Worm (Caenorhabditis elegans) whole organism, L2 larva: Measurements from ENCODE around the gene Y57G11C.46.

Experiments used
- C34F6.9 ChIP-seq: fragments of 150-350 bp; optimal IDR thresholded peaks from 2 replicates; lab custom pipeline; 2014; ENCODE audit warnings: missing biosample characterization, missing genetic modification characterization
- F13H6.1 ChIP-seq: sonication (generic microtip); optimal IDR thresholded peaks from 2 replicates; lab custom pipeline; 2016; ENCODE audit warnings: missing genetic modification characterization, missing compliant biosample characterization
- R02D3.7 ChIP-seq: fragments of 150-350 bp; optimal IDR thresholded peaks from 2 replicates; lab custom pipeline; 2014; ENCODE audit warnings: missing biosample characterization, missing genetic modification characterization
- Y55F3AM.14 ChIP-seq: fragments of 200-800 bp; sonication (Bioruptor generic); optimal IDR thresholded peaks from 2 replicates; lab custom pipeline; 2018; ENCODE audit warnings: mild to moderate bottlenecking, missing genetic modification characterization, missing compliant biosample characterization
- aly-2 ChIP-seq: fragments of 150-350 bp; optimal IDR thresholded peaks from 2 replicates; lab custom pipeline; 2014; ENCODE audit warnings: missing biosample characterization, missing genetic modification characterization
- blmp-1 ChIP-seq: sonication (generic microtip); optimal IDR thresholded peaks from 2 replicates; lab custom pipeline; 2017; ENCODE audit warnings: missing genetic modification characterization, mild to moderate bottlenecking, missing compliant biosample characterization, antibody characterized with exemption, moderate library complexity; ENCODE audit not compliant: insufficient read depth
- ceh-16 ChIP-seq: fragments of 150-350 bp; optimal IDR thresholded peaks from 2 replicates; lab custom pipeline; 2014; ENCODE audit warnings: missing biosample characterization, missing genetic modification characterization
- ceh-82 ChIP-seq: fragments of 150-350 bp; optimal IDR thresholded peaks from 2 replicates; lab custom pipeline; 2014; ENCODE audit warnings: missing biosample characterization, missing genetic modification characterization
- dmd-4 ChIP-seq: sonication (generic microtip); optimal IDR thresholded peaks from 2 replicates; lab custom pipeline; 2017; ENCODE audit warnings: missing biosample characterization, missing genetic modification characterization
- egl-27 ChIP-seq: sonication (generic microtip); optimal IDR thresholded peaks from 3 replicates; lab custom pipeline; 2017; ENCODE audit warnings: missing biosample characterization, missing genetic modification reagents, missing genetic modification characterization
- elt-3 ChIP-seq: sonication (generic microtip); optimal IDR thresholded peaks from 2 replicates; lab custom pipeline; 2017; ENCODE audit warnings: missing biosample characterization, missing genetic modification characterization
- fos-1 ChIP-seq: fragments of 150-350 bp; optimal IDR thresholded peaks from 2 replicates; lab custom pipeline; 2014; ENCODE audit warnings: missing biosample characterization, missing genetic modification characterization
- gmeb-1 ChIP-seq: fragments of 150-350 bp; optimal IDR thresholded peaks from 2 replicates; lab custom pipeline; 2014; ENCODE audit warnings: missing biosample characterization, missing genetic modification characterization
- lin-11 ChIP-seq: fragments of 150-350 bp; sonication (generic microtip); optimal IDR thresholded peaks from 2 replicates; lab custom pipeline; 2014; ENCODE audit warnings: missing biosample characterization, missing genetic modification characterization, inconsistent platforms, mixed read lengths
- lin-13 ChIP-seq: fragments of 150-350 bp; optimal IDR thresholded peaks from 2 replicates; lab custom pipeline; 2014; ENCODE audit warnings: missing biosample characterization, missing genetic modification reagents, missing genetic modification characterization
- lin-39 ChIP-seq: fragments of 150-350 bp; optimal IDR thresholded peaks from 2 replicates; lab custom pipeline; 2014; ENCODE audit warnings: missing biosample characterization, missing genetic modification reagents, missing genetic modification characterization
- lsy-2 ChIP-seq, 2 experiments: fragments of 150-350 bp in 1 of 2; sonication (generic microtip) in 1 of 2; optimal IDR thresholded peaks; 2 replicates each; lab custom pipeline; 2014 to 2017; ENCODE audit warnings: missing biosample characterization in 2 of 2, missing genetic modification characterization in 2 of 2
- mab-5 ChIP-seq: fragments of 150-350 bp; optimal IDR thresholded peaks from 2 replicates; lab custom pipeline; 2014; ENCODE audit warnings: missing biosample characterization, missing genetic modification characterization
- mbf-1 ChIP-seq: sonication (generic microtip); optimal IDR thresholded peaks from 2 replicates; lab custom pipeline; 2017; ENCODE audit warnings: missing biosample characterization, missing genetic modification characterization
- mdl-1 ChIP-seq, 2 experiments: fragments of 150-350 bp in 1 of 2; sonication (generic microtip) in 1 of 2; optimal IDR thresholded peaks; 2 replicates each; lab custom pipeline; 2017; ENCODE audit warnings: missing biosample characterization in 2 of 2, missing genetic modification characterization in 2 of 2
- nhr-10 ChIP-seq: sonication (generic microtip); optimal IDR thresholded peaks from 2 replicates; lab custom pipeline; 2017; ENCODE audit warnings: missing biosample characterization, missing genetic modification characterization
- nhr-237 ChIP-seq: fragments of 150-350 bp; optimal IDR thresholded peaks from 2 replicates; lab custom pipeline; 2014; ENCODE audit warnings: missing biosample characterization, missing genetic modification characterization
- nhr-6 ChIP-seq: fragments of 150-350 bp; optimal IDR thresholded peaks from 2 replicates; lab custom pipeline; 2014; ENCODE audit warnings: missing biosample characterization, missing genetic modification characterization
- nhr-77 ChIP-seq: fragments of 150-350 bp; optimal IDR thresholded peaks from 2 replicates; lab custom pipeline; 2014; ENCODE audit warnings: missing biosample characterization, missing genetic modification characterization
- peb-1 ChIP-seq: fragments of 150-350 bp; optimal IDR thresholded peaks from 2 replicates; lab custom pipeline; 2014; ENCODE audit warnings: missing biosample characterization, missing genetic modification characterization
- sem-4 ChIP-seq: fragments of 150-350 bp; optimal IDR thresholded peaks from 2 replicates; lab custom pipeline; 2014; ENCODE audit warnings: missing biosample characterization, missing genetic modification reagents, missing genetic modification characterization
- sma-9 ChIP-seq, 2 experiments: fragments of 150-350 bp in 1 of 2; sonication (generic microtip) in 1 of 2; optimal IDR thresholded peaks; 2 replicates each; lab custom pipeline; 2014 to 2016; ENCODE audit warnings: missing genetic modification characterization in 2 of 2, mild to moderate bottlenecking in 1 of 2, missing biosample characterization in 1 of 2, missing compliant biosample characterization in 1 of 2, missing genetic modification reagents in 1 of 2, moderate library complexity in 1 of 2
- snpc-4 ChIP-seq: fragments of 150-350 bp; optimal IDR thresholded peaks from 2 replicates; lab custom pipeline; 2014; ENCODE audit warnings: missing biosample characterization, missing genetic modification characterization
- unc-39 ChIP-seq: fragments of 150-350 bp; optimal IDR thresholded peaks from 2 replicates; lab custom pipeline; 2014; ENCODE audit warnings: missing biosample characterization, missing genetic modification characterization
- unc-55 ChIP-seq: fragments of 150-350 bp; sonication (generic microtip); optimal IDR thresholded peaks from 3 replicates; lab custom pipeline; 2014; ENCODE audit warnings: missing biosample characterization, missing genetic modification reagents, missing genetic modification characterization
- unc-62 ChIP-seq: fragments of 150-350 bp; optimal IDR thresholded peaks from 2 replicates; lab custom pipeline; 2014; ENCODE audit warnings: missing biosample characterization, missing genetic modification reagents, missing genetic modification characterization
- ztf-11 ChIP-seq: sonication (generic microtip); optimal IDR thresholded peaks from 2 replicates; lab custom pipeline; 2017; ENCODE audit warnings: missing biosample characterization, missing genetic modification characterization
- ztf-4 ChIP-seq: fragments of 150-350 bp; optimal IDR thresholded peaks from 2 replicates; lab custom pipeline; 2014; ENCODE audit warnings: missing biosample characterization, missing genetic modification characterization

The Y57G11C.46 gene

DNA sequence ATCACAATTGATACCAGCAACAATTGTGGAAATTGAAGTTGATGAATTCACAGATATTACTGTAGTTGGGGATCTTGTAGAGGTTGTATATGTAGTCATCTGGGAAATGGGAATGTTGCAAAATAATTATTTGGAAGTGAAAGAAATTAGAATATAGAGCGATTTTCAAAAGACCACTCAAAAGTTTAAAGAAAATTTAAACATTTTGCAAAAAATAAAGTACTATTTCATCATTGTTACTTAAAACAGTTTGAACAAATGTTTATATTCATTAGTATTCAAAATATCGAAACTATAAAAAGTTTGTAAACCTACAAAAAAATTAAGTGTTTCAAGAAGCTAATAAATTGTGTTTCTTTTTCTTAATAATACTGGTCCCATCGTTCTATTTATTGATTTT is at the start of gene Y57G11C.46:
Gene Y57G11C.46 (minus strand): TSS at position 101 of the 400 bp plus-strand sequence.
- TF ChIP-seq peb-1 (tag; lab: Kevin White, UChicago) (no peak), lin-39 (no peak), mbf-1 (tag; lab: Kevin White, UChicago) (no peak), fos-1 (no peak), aly-2 (tag; lab: Kevin White, UChicago) (no peak), unc-55 (GFP tag; lab: Kevin White, UChicago) (no peak), nhr-6 (tag; lab: Kevin White, UChicago) (no peak), lin-11 (no peak), egl-27 (tag; lab: Kevin White, UChicago) (no peak), sem-4 (tag; lab: Kevin White, UChicago) (no peak), elt-3 (no peak)

DNA sequence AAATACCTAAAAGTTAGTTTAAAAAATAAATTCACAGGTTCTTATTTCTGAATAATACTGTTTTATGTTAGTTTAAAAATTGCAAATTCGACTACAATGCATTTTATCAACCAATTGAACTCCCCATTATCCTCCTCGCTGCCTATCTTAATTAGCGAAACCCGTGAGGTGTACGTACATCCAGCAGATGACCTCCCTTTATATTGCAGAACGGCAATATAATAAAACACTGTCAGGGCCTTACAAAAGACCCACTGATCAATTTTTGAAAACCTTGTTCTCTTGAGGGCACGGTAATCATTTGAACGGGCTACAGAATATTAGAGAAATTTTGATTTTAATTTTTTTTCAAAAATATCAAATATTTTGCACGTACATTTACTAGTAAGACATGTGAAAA is 48.3 kb upstream of the Y57G11C.46 start:
- TF ChIP-seq aly-2 (tag; lab: Kevin White, UChicago) = no peak
- no peak for TF ChIP-seq nhr-237
- TF ChIP-seq snpc-4 (tag; lab: Kevin White, UChicago) = no peak

DNA sequence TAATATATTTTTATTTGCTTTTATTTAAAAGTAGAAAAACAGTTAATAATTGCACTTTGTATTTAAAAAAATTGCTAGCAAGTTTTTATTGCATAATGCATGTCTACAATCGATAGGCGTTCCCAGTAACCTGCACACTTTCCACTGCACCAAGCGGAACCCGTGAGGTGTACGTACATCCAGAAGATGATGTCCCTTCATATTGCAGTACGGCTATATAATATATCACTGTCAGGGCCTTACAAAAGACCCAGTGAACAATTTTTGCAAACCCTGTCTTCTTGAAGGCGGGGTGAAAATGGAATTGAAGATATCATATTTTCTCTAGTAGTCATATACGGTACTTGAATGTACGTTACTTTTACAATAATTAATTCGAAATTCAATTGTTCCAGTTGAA is 47.6 kb upstream of the Y57G11C.46 start:
- TF ChIP-seq F13H6.1 (tag; lab: Kevin White, UChicago) (no peak), lin-39 (no peak), snpc-4 (tag; lab: Kevin White, UChicago) (peak; percentile 3), blmp-1 (tag; lab: Kevin White, UChicago) (no peak), unc-62 (no peak), mdl-1 (tag; optimal IDR thresholded peaks at IDR 0.05; lab: Kevin White, UChicago) (no peak), peb-1 (tag; lab: Kevin White, UChicago) (no peak)

DNA sequence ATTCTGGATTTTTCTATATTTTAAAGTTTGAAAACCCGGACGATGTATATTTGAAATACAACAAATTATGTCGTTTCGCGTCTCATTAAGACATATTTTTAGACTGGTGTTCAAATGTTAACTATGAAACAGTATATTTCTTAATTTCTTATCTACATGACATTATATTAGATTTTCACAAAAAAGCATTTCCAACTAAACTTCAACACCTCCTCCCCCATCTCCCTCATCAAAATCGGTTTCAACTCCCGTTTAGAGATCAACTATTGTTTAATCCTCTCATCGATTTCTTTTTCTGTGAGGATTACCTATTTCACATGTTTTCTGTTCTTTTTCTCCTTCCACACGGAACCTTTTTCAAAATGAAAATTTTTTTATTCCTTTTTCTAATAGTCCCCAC is 46.0 kb upstream of the Y57G11C.46 start, which contains the start of gene Y57G11C.38:
Gene Y57G11C.38 (plus strand): TSS at position 301 of the 400 bp plus-strand sequence.
- no peak for TF ChIP-seq ceh-82
- no peak for TF ChIP-seq ztf-4 (tag; lab: Kevin White, UChicago)
- no peak for TF ChIP-seq elt-3
- TF ChIP-seq unc-55 (GFP tag; lab: Kevin White, UChicago) = no peak
- no peak for TF ChIP-seq nhr-237
- TF ChIP-seq mbf-1 (tag; lab: Kevin White, UChicago) = no peak
- no peak for TF ChIP-seq lsy-2 (tag; optimal IDR thresholded peaks at IDR 0.05; lab: Kevin White, UChicago)
- TF ChIP-seq unc-62 = no peak
- no peak for TF ChIP-seq nhr-77 (tag; lab: Kevin White, UChicago)
- TF ChIP-seq unc-39 (tag; lab: Kevin White, UChicago) = no peak
- no peak for TF ChIP-seq lin-13
- no peak for TF ChIP-seq R02D3.7 (tag; lab: Kevin White, UChicago)
- TF ChIP-seq lin-39 = no peak
- TF ChIP-seq aly-2 (tag; lab: Kevin White, UChicago) = no peak

DNA sequence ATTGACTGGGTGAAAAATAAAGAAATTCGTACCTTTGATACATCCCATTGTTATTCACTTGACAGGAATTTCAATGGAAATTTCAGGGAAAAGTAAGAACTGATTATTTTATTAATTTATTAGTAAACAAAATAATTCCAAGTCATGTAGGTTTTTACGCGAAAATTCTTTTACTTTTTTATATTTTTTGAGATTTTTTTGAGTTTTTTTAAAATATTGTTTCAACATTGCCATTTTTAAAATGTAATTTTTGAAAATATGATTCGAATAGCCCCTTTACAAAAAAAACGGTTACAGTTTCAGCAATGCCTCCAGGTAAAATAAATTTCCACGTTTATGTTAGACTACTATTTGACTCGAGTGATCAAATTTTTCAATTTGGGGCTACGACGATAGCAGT is 45.5 kb upstream of the Y57G11C.46 start, which contains the start of gene Y57G11C.23:
Gene Y57G11C.23 (minus strand): TSS at position 101 of the 400 bp plus-strand sequence.
- TF ChIP-seq C34F6.9 (tag; lab: Kevin White, UChicago) (no peak), lin-13 (no peak), blmp-1 (tag; lab: Kevin White, UChicago) (no peak), mab-5 (no peak), dmd-4 (tag; lab: Kevin White, UChicago) (no peak)
- TF ChIP-seq, all 48 proteins: peak for 0

DNA sequence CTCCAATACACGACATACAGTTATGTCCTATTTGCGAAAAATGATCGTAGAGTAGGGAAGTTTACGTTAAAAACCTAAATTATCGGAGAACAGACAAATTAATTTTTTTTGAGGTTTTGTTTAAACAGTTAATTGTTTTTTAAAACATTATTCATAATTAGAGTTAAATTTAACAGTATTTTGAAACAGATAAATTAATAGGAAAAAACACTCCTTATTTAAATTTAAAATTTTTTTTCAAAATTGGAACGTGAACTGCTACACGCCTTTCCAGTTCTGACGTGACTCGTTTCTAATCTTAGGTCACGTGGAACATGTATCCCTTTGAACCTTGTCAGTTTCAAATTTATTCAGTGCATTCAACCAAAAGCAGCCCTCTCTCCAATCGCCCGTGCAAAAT is 37.5 kb upstream of the Y57G11C.46 start, which contains the start of gene Y57G11C.52:
Gene Y57G11C.52 (plus strand): TSS at position 301 of the 400 bp plus-strand sequence.
- TF ChIP-seq unc-39 (tag; lab: Kevin White, UChicago) (no peak), snpc-4 (tag; lab: Kevin White, UChicago) (no peak), ztf-4 (tag; lab: Kevin White, UChicago) (no peak), unc-62 (no peak), nhr-10 (tag; lab: Kevin White, UChicago) (no peak), sma-9 (GFP tag; optimal IDR thresholded peaks at IDR 0.05; lab: Kevin White, UChicago) (no peak), sma-9 (tag; optimal IDR thresholded peaks at IDR 0.05; lab: Kevin White, UChicago) (no peak), unc-55 (GFP tag; lab: Kevin White, UChicago) (no peak), lin-13 (no peak), ceh-16 (tag; lab: Kevin White, UChicago) (no peak), fos-1 (no peak), gmeb-1 (tag; lab: Kevin White, UChicago) (no peak), ztf-11 (tag; lab: Kevin White, UChicago) (no peak), ceh-82 (no peak), Y55F3AM.14 (GFP tag; lab: Kevin White, UChicago) (no peak)
